Worm (Caenorhabditis elegans) whole organism, early embryonic: Measurements from ENCODE around the gene F14E5.2.

Experiments used
- aly-1 ChIP-seq: sonication (generic microtip); optimal IDR thresholded peaks from 2 replicates; lab custom pipeline; 2016; ENCODE audit warnings: missing genetic modification characterization, missing compliant biosample characterization
- ama-1 ChIP-seq: fragments of 150-350 bp; optimal IDR thresholded peaks from 2 replicates; lab custom pipeline; 2014
- ceh-36 ChIP-seq: sonication (generic microtip); optimal IDR thresholded peaks from 2 replicates; lab custom pipeline; 2016; ENCODE audit warnings: missing genetic modification characterization, inconsistent platforms, missing compliant biosample characterization
- hmbx-1 ChIP-seq: sonication (generic microtip); optimal IDR thresholded peaks from 2 replicates; lab custom pipeline; 2016; ENCODE audit warnings: mild to moderate bottlenecking, missing genetic modification characterization, missing compliant biosample characterization
- pes-1 ChIP-seq: fragments of 200-800 bp; sonication (Bioruptor generic); IDR thresholded peaks from 2 replicates; pipeline ENCODE4 v1.3.6; 2022; ENCODE audit warnings: missing genetic modification reagents, missing genetic modification characterization, missing compliant biosample characterization
- scrt-1 ChIP-seq: fragments of 200-800 bp; sonication (Bioruptor generic); IDR thresholded peaks from 2 replicates; pipeline ENCODE4 v1.3.6; 2022; ENCODE audit warnings: missing genetic modification characterization, missing compliant biosample characterization
- tbx-11 ChIP-seq: fragments of 200-800 bp; sonication (Bioruptor generic); IDR thresholded peaks from 2 replicates; pipeline ENCODE4 v1.3.6; 2022; ENCODE audit warnings: missing genetic modification characterization, missing compliant biosample characterization
- tbx-37 ChIP-seq: fragments of 200-800 bp; sonication (Bioruptor generic); conservative IDR thresholded peaks from 2 replicates; pipeline ENCODE4 v1.3.6; 2022; ENCODE audit warnings: missing genetic modification reagents, missing genetic modification characterization, missing compliant biosample characterization

ce11 chrII:8380188-8380587, 48.5 kb downstream of the F14E5.2 start:
- no peak for TF ChIP-seq pes-1
- no peak for TF ChIP-seq ama-1 (lab: Kevin White, UChicago)
- TF ChIP-seq hmbx-1 (tag; lab: Kevin White, UChicago) = no peak
- TF ChIP-seq ceh-36 = no peak
- TF ChIP-seq aly-1 (tag; lab: Kevin White, UChicago) = no peak
- TF ChIP-seq tbx-37 (GFP tag; lab: Robert Waterston, UW) = no peak
- TF ChIP-seq scrt-1 (GFP tag; lab: Robert Waterston, UW) = no peak
- no peak for TF ChIP-seq tbx-11 (GFP tag; lab: Robert Waterston, UW)
